Worm (Caenorhabditis elegans) whole organism, L3 larva: ENCODE data around the gene fbxa-28.

Experiments used
- R02D3.7 ChIP-seq: fragments of 150-350 bp; optimal IDR thresholded peaks from 2 replicates; lab custom pipeline; 2014; ENCODE audit warnings: missing biosample characterization, missing genetic modification characterization
- ama-1 ChIP-seq: fragments of 150-350 bp; optimal IDR thresholded peaks from 2 replicates; lab custom pipeline; 2018
- mdl-1 ChIP-seq: fragments of 150-350 bp; optimal IDR thresholded peaks from 2 replicates; lab custom pipeline; 2014; ENCODE audit warnings: missing biosample characterization, missing genetic modification characterization
- nhr-11 ChIP-seq: fragments of 150-350 bp; optimal IDR thresholded peaks from 2 replicates; lab custom pipeline; 2014; ENCODE audit warnings: missing biosample characterization, missing genetic modification characterization
- nhr-237 ChIP-seq: fragments of 150-350 bp; optimal IDR thresholded peaks from 2 replicates; lab custom pipeline; 2014; ENCODE audit warnings: missing biosample characterization, missing genetic modification characterization
- pha-4 ChIP-seq: fragments of 150-350 bp; optimal IDR thresholded peaks from 2 replicates; lab custom pipeline; 2014; ENCODE audit warnings: missing biosample characterization, missing genetic modification reagents, missing genetic modification characterization
- skn-1 ChIP-seq: fragments of 150-350 bp; optimal IDR thresholded peaks from 2 replicates; lab custom pipeline; 2014; ENCODE audit warnings: missing biosample characterization, missing genetic modification characterization
- snpc-4 ChIP-seq: fragments of 150-350 bp; optimal IDR thresholded peaks from 2 replicates; lab custom pipeline; 2014; ENCODE audit warnings: missing biosample characterization, missing genetic modification characterization
- unc-39 ChIP-seq: sonication (generic microtip); optimal IDR thresholded peaks from 4 replicates; lab custom pipeline; 2017; ENCODE audit warnings: missing biosample characterization, missing genetic modification characterization

DNA sequence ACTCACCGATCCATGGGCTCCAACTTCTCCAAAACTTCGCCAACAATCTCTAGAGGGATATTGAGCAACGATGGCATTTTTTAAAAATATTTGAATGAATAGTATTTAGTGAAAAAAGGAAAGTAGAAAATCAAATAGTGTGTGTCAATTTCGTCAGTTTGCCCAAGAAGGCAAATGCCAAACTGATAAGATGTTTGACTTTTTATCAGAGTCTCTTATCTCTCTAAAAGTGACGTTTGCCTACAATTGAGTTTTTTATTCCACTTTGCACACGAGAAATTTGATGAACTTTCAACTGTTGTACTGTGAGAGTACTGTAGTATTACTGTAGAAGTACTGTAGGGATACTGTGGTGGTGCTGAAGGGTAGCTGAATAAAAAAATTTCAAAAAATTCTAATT lies 25.9 kb downstream of the fbxa-28 start:
- TF ChIP-seq nhr-11 (no peak), R02D3.7 (tag; lab: Kevin White, UChicago) (no peak), nhr-237 (tag; lab: Kevin White, UChicago) (no peak), mdl-1 (no peak), snpc-4 (no peak), pha-4 (tag; lab: Kevin White, UChicago) (no peak), unc-39 (tag; lab: Kevin White, UChicago) (no peak), ama-1 (no peak), skn-1 (tag; lab: Kevin White, UChicago) (no peak)
